Fruit fly (Drosophila melanogaster): ENCODE data around the gene SA1.

DNA sequence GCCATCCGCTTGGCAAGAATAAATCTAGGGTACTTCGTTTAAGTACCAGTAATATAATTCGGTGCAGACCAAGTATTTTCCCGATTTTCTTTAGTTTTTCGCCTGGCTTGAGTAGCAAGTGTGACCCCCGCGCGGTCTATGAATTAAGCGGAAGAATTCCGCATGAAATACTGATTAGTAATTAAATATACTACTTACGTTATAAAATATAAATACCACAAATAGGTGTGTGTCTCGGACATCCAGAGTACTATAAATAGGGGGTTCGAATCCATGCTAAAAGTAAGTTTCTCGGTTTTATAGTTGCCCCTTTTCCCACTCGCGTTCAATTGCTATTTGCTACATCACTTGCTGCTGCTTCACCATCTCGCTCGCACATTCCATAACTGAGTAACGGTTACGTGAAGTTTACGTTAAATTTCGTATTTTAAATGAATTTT, 21.4 kb downstream of the SA1 start, which contains the start of gene snRNP-U1-70K:
- TF ChIP-seq CG6854 (GFP tag; optimal IDR thresholded peaks at IDR 0.05) (no peak), cyc (GFP tag; optimal IDR thresholded peaks at IDR 0.05) (no peak), CG10669 (GFP tag; optimal IDR thresholded peaks at IDR 0.05) (no peak), CG6808 (GFP tag; optimal IDR thresholded peaks at IDR 0.05) (no peak), eg (GFP tag; IDR thresholded peaks at IDR 0.05) (no peak), Blimp-1 (GFP tag; optimal IDR thresholded peaks at IDR 0.05) (no peak), CG6276 (GFP tag; optimal IDR thresholded peaks at IDR 0.05) (no peak), lz (GFP tag; optimal IDR thresholded peaks at IDR 0.05) (no peak)
